Fruit fly (Drosophila melanogaster) whole organism, adult: ENCODE results near the gene MED15.

Experiments used
- CG11617 ChIP-seq: fragments of 200-800 bp; sonication (Bioruptor generic); optimal IDR thresholded peaks from 2 replicates; lab custom pipeline; 2017; ENCODE audit warnings: mild to moderate bottlenecking, missing biosample characterization, missing genetic modification reagents, missing genetic modification characterization
- CG12768 ChIP-seq: fragments of 200-800 bp; sonication (Bioruptor generic); optimal IDR thresholded peaks from 2 replicates; lab custom pipeline; 2017; ENCODE audit warnings: missing biosample characterization, missing genetic modification characterization, mild to moderate bottlenecking, moderate library complexity, missing genetic modification reagents
- CG14711 ChIP-seq: fragments of 200-800 bp; sonication (Bioruptor generic); optimal IDR thresholded peaks from 2 replicates; lab custom pipeline; 2018; ENCODE audit warnings: missing biosample characterization, mild to moderate bottlenecking, missing genetic modification characterization, moderate library complexity
- CG1620 ChIP-seq: fragments of 200-800 bp; sonication (Bioruptor generic); optimal IDR thresholded peaks from 2 replicates; lab custom pipeline; 2016; ENCODE audit warnings: missing biosample characterization, missing genetic modification characterization
- CG33017 ChIP-seq: fragments of 200-800 bp; sonication (Bioruptor generic); optimal IDR thresholded peaks from 2 replicates; lab custom pipeline; 2018; ENCODE audit warnings: missing biosample characterization, mild to moderate bottlenecking, missing genetic modification characterization, moderate library complexity
- CG5204 ChIP-seq: fragments of 200-800 bp; sonication (Bioruptor generic); optimal IDR thresholded peaks from 2 replicates; lab custom pipeline; 2016; ENCODE audit warnings: missing biosample characterization, missing genetic modification characterization
- CG7045 ChIP-seq: fragments of 200-800 bp; sonication (Bioruptor generic); optimal IDR thresholded peaks from 2 replicates; lab custom pipeline; 2017; ENCODE audit warnings: missing biosample characterization, mild to moderate bottlenecking, missing genetic modification characterization
- CG7101 ChIP-seq: fragments of 200-800 bp; sonication (Bioruptor generic); optimal IDR thresholded peaks from 2 replicates; lab custom pipeline; 2018; ENCODE audit warnings: missing biosample characterization, mild to moderate bottlenecking, missing genetic modification characterization, moderate library complexity
- Clk ChIP-seq: fragments of 200-800 bp; sonication (Bioruptor generic); optimal IDR thresholded peaks from 2 replicates; lab custom pipeline; 2017; ENCODE audit warnings: missing biosample characterization, missing genetic modification characterization
- Crg-1 ChIP-seq: fragments of 200-800 bp; sonication (Bioruptor generic); optimal IDR thresholded peaks from 2 replicates; lab custom pipeline; 2016; ENCODE audit warnings: missing biosample characterization, missing genetic modification characterization
- Hr96 ChIP-seq: fragments of 200-800 bp; sonication (Bioruptor generic); optimal IDR thresholded peaks from 2 replicates; lab custom pipeline; 2016; ENCODE audit warnings: missing biosample characterization, missing genetic modification characterization
- Mnt ChIP-seq: fragments of 200-800 bp; sonication (Bioruptor generic); optimal IDR thresholded peaks from 2 replicates; lab custom pipeline; 2016; ENCODE audit warnings: missing biosample characterization, mild to moderate bottlenecking, missing genetic modification characterization
- bab1 ChIP-seq: fragments of 200-800 bp; sonication (Bioruptor generic); optimal IDR thresholded peaks from 3 replicates; lab custom pipeline; 2019; ENCODE audit warnings: missing biosample characterization, mild to moderate bottlenecking, missing genetic modification characterization, moderate library complexity
- cic ChIP-seq: fragments of 200-800 bp; sonication (Bioruptor generic); optimal IDR thresholded peaks from 2 replicates; lab custom pipeline; 2017; ENCODE audit warnings: missing biosample characterization, mild to moderate bottlenecking, missing genetic modification characterization, moderate library complexity
- cnc ChIP-seq, 2 experiments: fragments of >200 bp; optimal IDR thresholded peaks; 2 replicates each; lab custom pipeline; 2017
- kay ChIP-seq: fragments of 200-800 bp; sonication (Bioruptor generic); peaks from one replicate; lab custom pipeline; 2016; ENCODE audit warnings: missing biosample characterization, missing genetic modification characterization, borderline replicate concordance
- ovo ChIP-seq: fragments of 200-800 bp; sonication (Bioruptor generic); optimal IDR thresholded peaks from 2 replicates; lab custom pipeline; 2016; ENCODE audit warnings: missing biosample characterization, missing genetic modification characterization
- pad ChIP-seq: fragments of 200-800 bp; sonication (Bioruptor generic); optimal IDR thresholded peaks from 3 replicates; lab custom pipeline; 2017; ENCODE audit warnings: missing biosample characterization, missing genetic modification characterization, mild to moderate bottlenecking, moderate library complexity, missing genetic modification reagents
- tj ChIP-seq: fragments of 200-800 bp; sonication (Bioruptor generic); optimal IDR thresholded peaks from 3 replicates; lab custom pipeline; 2017; ENCODE audit warnings: missing biosample characterization, mild to moderate bottlenecking, missing genetic modification characterization, moderate library complexity
- toe ChIP-seq: fragments of 200-800 bp; sonication (Bioruptor generic); optimal IDR thresholded peaks from 2 replicates; lab custom pipeline; 2016; ENCODE audit warnings: missing biosample characterization, missing genetic modification characterization

Gene MED15

DNA sequence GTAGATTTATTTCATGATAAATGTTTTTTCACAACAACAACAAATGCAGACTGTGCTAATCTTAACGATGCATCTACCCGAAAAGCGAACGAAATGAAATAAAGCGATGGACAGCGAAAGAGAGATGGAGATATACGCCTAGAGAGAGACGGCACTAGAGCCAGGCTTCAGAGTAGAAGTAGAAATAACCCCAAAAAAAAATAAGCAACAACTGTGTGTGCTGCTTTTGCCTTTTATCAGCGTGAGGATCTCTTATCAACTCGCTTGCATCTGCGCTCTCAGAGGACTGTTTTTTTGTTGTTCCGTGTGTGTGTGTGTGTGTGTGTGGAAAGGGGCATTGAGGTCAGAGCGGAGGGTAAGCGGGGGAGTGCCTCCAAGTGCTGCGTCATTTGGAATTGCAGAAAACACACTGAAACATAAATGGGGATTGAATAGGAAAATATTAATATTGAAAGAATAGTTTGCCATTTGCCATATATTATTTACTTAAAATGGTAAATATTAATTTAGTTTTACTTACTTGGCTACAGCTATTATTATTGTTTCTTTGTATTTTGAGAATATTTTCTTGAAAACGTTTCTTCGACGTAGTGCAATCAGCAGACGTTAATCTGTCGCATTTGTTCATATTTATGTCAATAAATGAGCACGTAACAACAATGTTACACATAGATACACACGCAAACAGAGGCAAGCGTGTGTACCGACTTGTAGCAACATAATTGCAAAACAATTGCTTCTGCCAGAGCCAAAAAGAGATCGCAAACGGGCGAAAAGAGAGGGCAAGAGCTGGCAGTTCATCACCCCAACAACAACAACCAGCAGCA is 48.4 kb downstream of the MED15 start:
- TF ChIP-seq CG14711 (no peak), tj (peak; percentile 55)

DNA sequence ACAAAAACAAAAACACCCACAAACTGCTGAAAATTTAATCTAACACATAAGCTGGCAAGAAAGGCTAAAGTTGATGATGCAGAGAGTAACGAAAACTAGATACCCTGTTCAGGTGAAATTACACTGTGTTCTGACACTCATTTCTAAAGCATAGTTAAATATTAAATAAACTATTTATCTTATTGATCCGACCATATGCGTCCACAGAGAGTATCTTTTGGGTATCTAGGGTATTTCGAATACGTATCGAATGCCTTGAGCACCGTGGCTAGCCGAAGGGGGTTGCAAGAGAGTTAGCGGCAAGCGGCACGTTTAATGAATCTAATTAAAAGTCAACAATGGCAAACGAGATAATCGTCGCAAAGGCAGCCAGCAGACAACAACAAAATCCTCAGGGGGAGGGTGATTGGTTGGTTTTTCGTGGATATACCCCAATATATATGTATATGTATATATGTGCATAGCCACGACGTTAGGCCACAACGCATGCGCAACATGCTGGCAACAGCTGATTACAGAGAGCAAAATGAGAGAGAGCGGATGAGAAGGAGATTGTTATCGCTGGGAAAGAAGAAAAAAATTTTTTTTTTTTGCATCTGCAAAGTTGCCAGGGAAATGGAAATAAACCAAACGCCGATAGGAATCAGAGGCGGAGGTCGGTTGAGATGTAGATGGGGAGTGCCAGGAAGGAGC is 49.3 kb downstream of the MED15 start:
- no peak for TF ChIP-seq cic

- no peak for TF ChIP-seq Crg-1 (GFP tag; lab: Kevin White, UChicago)
- TF ChIP-seq ovo (GFP tag; lab: Kevin White, UChicago): no peak
- TF ChIP-seq CG33017 (tag; lab: Kevin White, UChicago): no peak
- no peak for TF ChIP-seq toe (GFP tag; lab: Kevin White, UChicago)
- no peak for TF ChIP-seq CG11617 (GFP tag; lab: Kevin White, UChicago)
- TF ChIP-seq Hr96 (GFP tag; lab: Kevin White, UChicago): no peak
Observed at dm6 chr2L:522752-523151, 49.9 kb downstream of the MED15 start.

- TF ChIP-seq Crg-1 (GFP tag; lab: Kevin White, UChicago): no peak
- TF ChIP-seq CG1620 (GFP tag; lab: Kevin White, UChicago): no peak
- no peak for TF ChIP-seq ovo (GFP tag; lab: Kevin White, UChicago)
- TF ChIP-seq Clk (GFP tag; lab: Kevin White, UChicago): no peak
- TF ChIP-seq CG7101: no peak
- no peak for TF ChIP-seq Mnt (GFP tag; lab: Kevin White, UChicago)
- peak; percentile 28 for TF ChIP-seq bab1
- TF ChIP-seq toe (GFP tag; lab: Kevin White, UChicago): no peak
- no peak for TF ChIP-seq CG33017 (tag; lab: Kevin White, UChicago)
- no peak for TF ChIP-seq CG7045 (GFP tag; lab: Kevin White, UChicago)
- TF ChIP-seq cnc (optimal IDR thresholded peaks at IDR 0.05; lab: Kevin White, UChicago): no peak
- TF ChIP-seq cic: peak; percentile 3
- peak; percentile 21 for TF ChIP-seq tj
- TF ChIP-seq kay (GFP tag; lab: Kevin White, UChicago): no peak
- TF ChIP-seq CG5204 (GFP tag; lab: Kevin White, UChicago): no peak
- TF ChIP-seq pad (GFP tag; lab: Kevin White, UChicago): no peak
- peak; percentile 13 for TF ChIP-seq Hr96 (GFP tag; lab: Kevin White, UChicago)
- TF ChIP-seq CG14711: no peak
- no peak for TF ChIP-seq CG11617 (GFP tag; lab: Kevin White, UChicago)
- no peak for TF ChIP-seq CG12768 (GFP tag; lab: Kevin White, UChicago)
Observed at dm6 chr2L:523165-523835, 50.5 kb downstream of the MED15 start.

DNA sequence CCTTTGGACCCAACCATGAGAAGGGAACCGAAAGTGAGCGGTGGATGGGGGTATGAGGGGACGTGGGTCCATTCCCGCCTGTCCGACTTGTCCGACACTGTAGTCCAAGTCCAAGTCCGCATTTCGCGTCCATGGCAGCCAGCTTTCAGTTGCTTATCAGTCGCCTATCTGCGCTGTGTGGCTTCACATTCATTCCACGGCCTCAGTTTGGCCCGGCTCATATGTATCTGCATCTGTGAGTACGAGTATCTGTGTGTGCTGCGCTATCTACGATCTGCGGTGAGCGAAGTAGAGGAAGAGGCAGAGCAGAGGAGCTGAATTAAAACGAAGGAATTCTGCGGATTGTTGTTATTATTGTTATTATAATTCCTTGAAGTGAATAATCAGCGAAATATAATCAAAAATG is 51.7 kb downstream of the MED15 start:
- TF ChIP-seq tj: peak; percentile 70
- no peak for TF ChIP-seq bab1
